ENCODE assay signal across 1 worm cellular context in the genomic region with DNA sequence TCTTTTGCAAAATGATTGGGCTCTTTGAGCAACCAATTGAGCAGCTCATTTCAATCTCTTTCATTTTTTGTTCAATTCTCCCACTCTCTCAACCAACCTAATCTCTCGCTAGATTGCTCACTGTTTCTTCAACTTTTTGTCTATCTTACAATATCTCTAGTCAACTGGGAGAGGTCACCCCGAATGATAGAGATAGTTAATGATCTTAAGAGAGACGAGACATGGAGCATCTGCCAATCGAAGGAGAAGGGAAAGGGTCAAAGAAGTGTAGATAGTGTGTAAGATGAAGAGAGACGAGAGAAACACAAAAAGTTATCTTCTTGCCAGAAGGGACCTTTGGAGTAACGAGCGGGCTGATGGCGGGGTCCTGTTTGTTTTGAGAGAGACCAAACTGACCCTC.
TF ChIP-seq lines count a peak whose summit lies in the region.

No protein-coding gene starts in this region.

TF ChIP-seq in whole organism, L1 larva, 84 proteins besides CTCF, POLR2A, EP300 and RAD21 (continued from another document):
- TF ChIP-seq fkh-8 (tag; optimal IDR thresholded peaks at IDR 0.05; lab: Kevin White, UChicago) (no peak), nhr-84 (tag; optimal IDR thresholded peaks at IDR 0.05; lab: Kevin White, UChicago) (no peak), Y116A8C.19 (tag; optimal IDR thresholded peaks at IDR 0.05; lab: Kevin White, UChicago; ENCODE audit: borderline replicate concordance) (no peak), nhr-71 (tag; optimal IDR thresholded peaks at IDR 0.05; lab: Kevin White, UChicago) (peak; percentile 70), dsc-1 (tag; optimal IDR thresholded peaks at IDR 0.05; lab: Kevin White, UChicago) (peak; percentile 80), C16A3.4 (tag; optimal IDR thresholded peaks at IDR 0.05; lab: Kevin White, UChicago) (no peak), xbp-1 (tag; optimal IDR thresholded peaks at IDR 0.05; lab: Kevin White, UChicago) (no peak), snu-23 (GFP tag; optimal IDR thresholded peaks at IDR 0.05; lab: Kevin White, UChicago) (peak; percentile 43), grh-1 (GFP tag; IDR thresholded peaks at IDR 0.05; lab: Robert Waterston, UW) (no peak), unc-130 (tag; optimal IDR thresholded peaks at IDR 0.05; lab: Kevin White, UChicago) (no peak), pqm-1 (tag; optimal IDR thresholded peaks at IDR 0.05; lab: Kevin White, UChicago) (no peak), nhr-20 (tag; optimal IDR thresholded peaks at IDR 0.05; lab: Kevin White, UChicago) (peak; percentile 7), rnt-1 (tag; optimal IDR thresholded peaks at IDR 0.05; lab: Kevin White, UChicago) (peak; percentile 55), lsy-2 (tag; optimal IDR thresholded peaks at IDR 0.05; lab: Kevin White, UChicago) (peak; percentile 44 to 50), blmp-1 (tag; optimal IDR thresholded peaks at IDR 0.05; lab: Kevin White, UChicago) (no peak), lin-14 (GFP tag; optimal IDR thresholded peaks at IDR 0.05; lab: Kevin White, UChicago) (peak; percentile 60), swsn-7 (tag; optimal IDR thresholded peaks at IDR 0.05; lab: Kevin White, UChicago) (peak; percentile 12), mef-2 (tag; optimal IDR thresholded peaks at IDR 0.05; lab: Kevin White, UChicago) (no peak), nhr-76 (tag; optimal IDR thresholded peaks at IDR 0.05; lab: Kevin White, UChicago) (peak; percentile 42), snpc-4 (tag; optimal IDR thresholded peaks at IDR 0.05; lab: Kevin White, UChicago) (no peak), vab-15 (tag; optimal IDR thresholded peaks at IDR 0.05; lab: Kevin White, UChicago) (no peak), elt-3 (tag; optimal IDR thresholded peaks at IDR 0.05; lab: Kevin White, UChicago) (no peak), sptf-1 (tag; optimal IDR thresholded peaks at IDR 0.05; lab: Kevin White, UChicago) (no peak), hlh-4 (tag; optimal IDR thresholded peaks at IDR 0.05; lab: Kevin White, UChicago) (no peak), aly-2 (tag; optimal IDR thresholded peaks at IDR 0.05; lab: Kevin White, UChicago) (no peak)
